Fruit fly (Drosophila melanogaster) whole organism, prepupa: ENCODE data around the gene RhoGAP100F.

Source experiments
- CG10631 ChIP-seq: fragments of 200-800 bp; sonication (Bioruptor generic); optimal IDR thresholded peaks from 2 replicates; lab custom pipeline; 2016; ENCODE audit warnings: missing biosample characterization, missing genetic modification characterization
- CG11294 ChIP-seq: fragments of 200-800 bp; sonication (Bioruptor generic); IDR thresholded peaks from 2 replicates; pipeline ENCODE4 v1.3.6; 2022; ENCODE audit warnings: missing biosample characterization, missing genetic modification characterization
- CG11762 ChIP-seq: fragments of 200-800 bp; sonication (Bioruptor generic); optimal IDR thresholded peaks from 3 replicates; lab custom pipeline; 2016; ENCODE audit warnings: missing biosample characterization, missing genetic modification characterization; ENCODE audit not compliant: insufficient read depth
- CG15336 ChIP-seq: fragments of 200-800 bp; sonication (Bioruptor generic); IDR thresholded peaks from 2 replicates; pipeline ENCODE4 v1.3.6; 2022; ENCODE audit warnings: missing biosample characterization, missing genetic modification characterization
- CG16779 ChIP-seq: fragments of 200-800 bp; sonication (Bioruptor generic); optimal IDR thresholded peaks from 3 replicates; lab custom pipeline; 2017; ENCODE audit warnings: missing biosample characterization, mild to moderate bottlenecking, missing genetic modification characterization
- CG31627 ChIP-seq: fragments of 200-800 bp; sonication (Bioruptor generic); optimal IDR thresholded peaks from 3 replicates; lab custom pipeline; 2016; ENCODE audit warnings: missing biosample characterization, missing genetic modification characterization
- CG32006 ChIP-seq: fragments of 200-800 bp; sonication (Bioruptor generic); optimal IDR thresholded peaks from 3 replicates; lab custom pipeline; 2017; ENCODE audit warnings: missing biosample characterization, mild to moderate bottlenecking, missing genetic modification characterization
- CG4318 ChIP-seq: fragments of 200-800 bp; sonication (Bioruptor generic); optimal IDR thresholded peaks from 3 replicates; lab custom pipeline; 2017; ENCODE audit warnings: missing biosample characterization, mild to moderate bottlenecking, missing genetic modification characterization
- CG6276 ChIP-seq: fragments of 200-800 bp; sonication (Bioruptor generic); optimal IDR thresholded peaks from 2 replicates; lab custom pipeline; 2017; ENCODE audit warnings: missing biosample characterization, mild to moderate bottlenecking, missing genetic modification characterization
- CG6792 ChIP-seq: fragments of 200-800 bp; sonication (Bioruptor generic); optimal IDR thresholded peaks from 3 replicates; lab custom pipeline; 2016; ENCODE audit warnings: missing biosample characterization, missing genetic modification characterization
- CG6808 ChIP-seq: fragments of 200-800 bp; sonication (Bioruptor generic); optimal IDR thresholded peaks from 3 replicates; lab custom pipeline; 2017; ENCODE audit warnings: missing biosample characterization, missing genetic modification characterization, mild to moderate bottlenecking, moderate library complexity, missing genetic modification reagents
- CG7368 ChIP-seq: fragments of 200-800 bp; sonication (Bioruptor generic); optimal IDR thresholded peaks from 3 replicates; lab custom pipeline; 2016; ENCODE audit warnings: missing biosample characterization, missing genetic modification characterization
- CG8119 ChIP-seq: fragments of 200-800 bp; sonication (Bioruptor generic); IDR thresholded peaks from 3 replicates; pipeline ENCODE4 v1.3.6; 2022; ENCODE audit warnings: missing biosample characterization, missing genetic modification characterization
- CG8319 ChIP-seq: fragments of 200-800 bp; sonication (Bioruptor generic); optimal IDR thresholded peaks from 3 replicates; lab custom pipeline; 2016; ENCODE audit warnings: missing biosample characterization, missing genetic modification characterization
- CG9139 ChIP-seq: fragments of 200-800 bp; sonication (Bioruptor generic); optimal IDR thresholded peaks from 3 replicates; lab custom pipeline; 2017; ENCODE audit warnings: missing biosample characterization, mild to moderate bottlenecking, missing genetic modification characterization
- Eip75B ChIP-seq: fragments of 200-800 bp; sonication (Bioruptor generic); optimal IDR thresholded peaks from 3 replicates; lab custom pipeline; 2016; ENCODE audit warnings: missing biosample characterization, missing genetic modification characterization
- Eip78C ChIP-seq: fragments of 200-800 bp; sonication (Bioruptor generic); peaks from one replicate; lab custom pipeline; 2016; ENCODE audit warnings: missing biosample characterization, missing genetic modification characterization
- Eip93F ChIP-seq: fragments of 200-800 bp; sonication (Bioruptor generic); optimal IDR thresholded peaks from 2 replicates; lab custom pipeline; 2016; ENCODE audit warnings: missing biosample characterization, mild to moderate bottlenecking, missing genetic modification characterization
- Ets96B ChIP-seq: fragments of 200-800 bp; optimal IDR thresholded peaks from 2 replicates; lab custom pipeline; 2019; ENCODE audit warnings: missing biosample characterization, mild to moderate bottlenecking, missing genetic modification characterization, moderate library complexity
- Gug ChIP-seq: fragments of 200-800 bp; sonication (Bioruptor generic); IDR thresholded peaks from 2 replicates; pipeline ENCODE4 v1.3.6; 2022; ENCODE audit warnings: missing biosample characterization, missing genetic modification characterization
- Hr38 ChIP-seq: sonication (Bioruptor generic); optimal IDR thresholded peaks from 2 replicates; lab custom pipeline; 2016; ENCODE audit warnings: missing biosample characterization, missing genetic modification characterization
- Hr39 ChIP-seq: fragments of 200-800 bp; sonication (Bioruptor generic); optimal IDR thresholded peaks from 2 replicates; lab custom pipeline; 2016; ENCODE audit warnings: missing biosample characterization, missing genetic modification characterization
- Hr4 ChIP-seq: fragments of 200-800 bp; sonication (Bioruptor generic); optimal IDR thresholded peaks from 3 replicates; lab custom pipeline; 2016; ENCODE audit warnings: missing biosample characterization, missing genetic modification characterization
- Lpt ChIP-seq: fragments of 200-800 bp; sonication (Bioruptor generic); optimal IDR thresholded peaks from 3 replicates; lab custom pipeline; 2016; ENCODE audit warnings: missing biosample characterization, missing genetic modification characterization
- Met ChIP-seq: fragments of 200-800 bp; sonication (Bioruptor generic); optimal IDR thresholded peaks from 3 replicates; lab custom pipeline; 2016; ENCODE audit warnings: missing biosample characterization, missing genetic modification characterization
- Sox15 ChIP-seq: fragments of 200-800 bp; sonication (Bioruptor generic); optimal IDR thresholded peaks from 3 replicates; lab custom pipeline; 2016; ENCODE audit warnings: missing biosample characterization, missing genetic modification characterization
- achi ChIP-seq: fragments of 200-800 bp; sonication (Bioruptor generic); optimal IDR thresholded peaks from 3 replicates; lab custom pipeline; 2016; ENCODE audit warnings: missing biosample characterization, missing genetic modification characterization
- acj6 ChIP-seq: fragments of 200-800 bp; sonication (Bioruptor generic); optimal IDR thresholded peaks from 3 replicates; lab custom pipeline; 2016; ENCODE audit warnings: missing biosample characterization, missing genetic modification characterization
- cyc ChIP-seq: fragments of 200-800 bp; sonication (Bioruptor generic); optimal IDR thresholded peaks from 3 replicates; lab custom pipeline; 2016; ENCODE audit warnings: missing biosample characterization, missing genetic modification characterization
- dac ChIP-seq: fragments of 200-800 bp; sonication (Bioruptor generic); optimal IDR thresholded peaks from 2 replicates; lab custom pipeline; 2017; ENCODE audit warnings: missing biosample characterization, mild to moderate bottlenecking, missing genetic modification characterization
- eg ChIP-seq: fragments of 200-800 bp; sonication (Bioruptor generic); IDR thresholded peaks from 3 replicates; pipeline ENCODE4 v1.3.6; 2022; ENCODE audit warnings: missing biosample characterization, missing genetic modification characterization
- esn ChIP-seq: fragments of 200-800 bp; sonication (Bioruptor generic); optimal IDR thresholded peaks from 2 replicates; lab custom pipeline; 2016; ENCODE audit warnings: missing biosample characterization, mild to moderate bottlenecking, missing genetic modification characterization, moderate library complexity
- fd59A ChIP-seq: fragments of 200-800 bp; sonication (Bioruptor generic); optimal IDR thresholded peaks from 2 replicates; lab custom pipeline; 2017; ENCODE audit warnings: missing biosample characterization, mild to moderate bottlenecking, missing genetic modification characterization, missing genetic modification reagents
- fd85E ChIP-seq: fragments of 200-800 bp; sonication (Bioruptor generic); optimal IDR thresholded peaks from 3 replicates; lab custom pipeline; 2016; ENCODE audit warnings: missing biosample characterization, missing genetic modification characterization
- fkh ChIP-seq: fragments of 200-800 bp; sonication (Bioruptor generic); optimal IDR thresholded peaks from 3 replicates; lab custom pipeline; 2017; ENCODE audit warnings: missing biosample characterization, mild to moderate bottlenecking, missing genetic modification characterization, moderate library complexity
- net ChIP-seq: fragments of 200-800 bp; sonication (Bioruptor generic); optimal IDR thresholded peaks from 3 replicates; lab custom pipeline; 2016; ENCODE audit warnings: missing biosample characterization, missing genetic modification characterization
- pdm3 ChIP-seq: fragments of 200-800 bp; sonication (Bioruptor generic); optimal IDR thresholded peaks from 3 replicates; lab custom pipeline; 2016; ENCODE audit warnings: missing biosample characterization, missing genetic modification characterization
- salr ChIP-seq, 2 experiments: fragments of 200-800 bp; sonication (Bioruptor generic); optimal IDR thresholded peaks; 3 replicates each; lab custom pipeline; 2016 to 2018; ENCODE audit warnings: missing biosample characterization in 2 of 2, missing genetic modification characterization in 2 of 2, mild to moderate bottlenecking in 1 of 2
- spab ChIP-seq: fragments of 200-800 bp; sonication (Bioruptor generic); optimal IDR thresholded peaks from 2 replicates; lab custom pipeline; 2017; ENCODE audit warnings: missing biosample characterization, mild to moderate bottlenecking, missing genetic modification characterization, missing genetic modification reagents
- topi ChIP-seq: fragments of 200-800 bp; sonication (Bioruptor generic); optimal IDR thresholded peaks from 3 replicates; lab custom pipeline; 2016; ENCODE audit warnings: missing biosample characterization, missing genetic modification characterization
- vri ChIP-seq: fragments of 200-800 bp; sonication (Bioruptor generic); optimal IDR thresholded peaks from 3 replicates; lab custom pipeline; 2016; ENCODE audit warnings: missing biosample characterization, mild to moderate bottlenecking, missing genetic modification characterization

The RhoGAP100F gene

DNA sequence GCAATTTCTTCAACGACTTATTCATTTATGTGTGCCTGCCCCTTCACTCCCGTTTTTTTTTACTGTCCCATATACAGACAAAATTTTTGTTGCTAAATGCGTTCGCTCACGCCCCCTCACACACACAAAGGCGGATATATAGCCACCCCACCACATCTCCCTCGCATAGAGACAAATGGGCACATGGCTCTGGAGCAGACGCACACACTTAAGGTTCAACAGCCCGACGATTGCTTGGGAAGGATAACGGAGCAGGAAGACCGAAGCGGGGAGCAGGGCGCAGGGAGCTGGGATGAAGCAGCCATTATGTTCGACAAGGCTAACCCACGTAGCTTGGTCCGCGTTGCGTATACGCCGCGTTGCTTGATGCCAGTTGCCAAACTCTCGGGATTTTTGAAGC is 14.0 kb downstream of the RhoGAP100F start:
- TF ChIP-seq cyc (GFP tag; lab: Kevin White, UChicago) (no peak), Ets96B (tag; lab: Kevin White, UChicago) (no peak), CG15336 (GFP tag; lab: Robert Waterston, UW) (no peak)
- TF ChIP-seq, all 60 proteins: peak for 0

DNA sequence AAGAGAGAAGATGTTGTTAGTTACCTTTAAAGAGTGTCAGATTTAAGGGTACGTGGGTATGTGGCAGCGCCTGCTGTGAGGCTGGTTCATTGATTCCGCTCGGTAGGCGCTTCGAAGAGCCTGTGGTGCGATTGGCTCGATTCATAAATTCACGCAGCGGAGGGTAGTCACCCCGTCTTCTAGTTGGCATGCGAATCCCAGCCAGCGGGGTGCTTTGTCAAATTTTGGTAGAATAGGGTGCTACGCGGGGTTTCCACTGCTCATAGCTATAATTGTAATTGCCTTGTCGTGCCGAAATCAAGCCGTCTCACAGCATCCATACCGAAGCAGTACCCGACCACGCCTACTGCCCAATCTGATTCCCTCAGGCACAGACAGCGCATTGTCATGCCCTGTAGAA is 39.8 kb downstream of the RhoGAP100F start:
- TF ChIP-seq Met (GFP tag; lab: Kevin White, UChicago) (no peak), Hr38 (GFP tag; lab: Kevin White, UChicago) (no peak), pdm3 (no peak)

DNA sequence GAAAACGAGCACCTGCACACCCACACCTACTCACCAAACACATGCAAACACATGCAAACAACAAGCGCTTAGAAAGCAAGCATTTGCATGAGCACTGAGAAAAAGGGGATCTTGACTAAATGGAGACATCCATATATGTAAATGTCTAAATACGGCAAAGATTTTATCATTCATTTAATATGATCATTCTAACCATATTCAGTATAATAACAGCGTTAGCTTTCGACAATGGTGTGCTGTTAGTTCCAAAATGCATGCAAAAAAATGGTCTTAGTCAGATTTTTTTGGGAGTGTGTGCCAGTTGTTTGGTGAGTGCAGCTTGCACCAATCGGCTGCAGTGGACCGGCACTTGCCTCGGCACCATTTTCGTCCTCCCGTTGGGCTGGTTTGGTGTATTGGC is 58.1 kb downstream of the RhoGAP100F start:
- TF ChIP-seq CG6276 (GFP tag; lab: Kevin White, UChicago) (no peak), CG15336 (GFP tag; lab: Robert Waterston, UW) (peak; percentile 48), Hr4 (GFP tag; lab: Kevin White, UChicago) (peak; percentile 72), CG4318 (GFP tag; lab: Kevin White, UChicago) (peak; percentile 38), net (no peak), CG32006 (peak; percentile 71), fd85E (GFP tag; lab: Kevin White, UChicago) (no peak), dac (GFP tag; lab: Kevin White, UChicago) (peak; percentile 6), Eip75B (GFP tag; lab: Kevin White, UChicago) (no peak), CG9139 (GFP tag; lab: Kevin White, UChicago) (no peak), Hr39 (no peak)

DNA sequence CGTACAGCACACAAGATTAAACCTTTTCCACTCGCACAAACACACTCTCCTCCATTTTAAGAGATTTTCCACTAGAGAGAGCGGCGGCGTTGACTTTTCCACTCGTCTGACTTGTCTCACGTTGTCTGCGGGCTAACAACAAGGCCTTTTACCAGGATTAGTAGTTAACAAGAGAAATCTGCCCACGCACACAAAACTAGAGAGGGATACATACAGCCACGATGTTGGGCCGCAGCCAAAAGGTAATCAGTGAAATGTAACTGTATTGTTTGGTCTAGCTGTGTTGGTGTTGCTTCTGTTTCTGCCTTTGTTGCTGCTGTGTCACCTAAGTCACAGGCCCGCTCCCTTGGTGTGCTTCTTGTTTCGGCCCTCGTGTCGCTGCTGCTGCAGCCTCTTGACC is 60.1 kb downstream of the RhoGAP100F start:
- TF ChIP-seq esn (no peak), acj6 (GFP tag; lab: Kevin White, UChicago) (no peak), CG16779 (tag; lab: Kevin White, UChicago) (no peak), CG4318 (GFP tag; lab: Kevin White, UChicago) (no peak), CG6792 (GFP tag; lab: Kevin White, UChicago) (no peak), salr (GFP tag; optimal IDR thresholded peaks at IDR 0.05; lab: Kevin White, UChicago) (no peak), fd85E (GFP tag; lab: Kevin White, UChicago) (no peak), dac (GFP tag; lab: Kevin White, UChicago) (no peak), CG11762 (GFP tag; lab: Kevin White, UChicago) (no peak), CG11294 (GFP tag; lab: Robert Waterston, UW) (no peak), CG32006 (no peak)

- no peak for TF ChIP-seq Met (GFP tag; lab: Kevin White, UChicago)
- peak; percentile 19 for TF ChIP-seq fkh (GFP tag; lab: Kevin White, UChicago)
- no peak for TF ChIP-seq cyc (GFP tag; lab: Kevin White, UChicago)
- TF ChIP-seq CG6808 (GFP tag; lab: Kevin White, UChicago) = no peak
- no peak for TF ChIP-seq achi (GFP tag; lab: Kevin White, UChicago)
- no peak for TF ChIP-seq CG31627
- peak; percentile 34 for TF ChIP-seq vri (GFP tag; lab: Kevin White, UChicago)
- no peak for TF ChIP-seq salr (GFP tag; optimal IDR thresholded peaks at IDR 0.05; lab: Kevin White, UChicago)
- no peak for TF ChIP-seq CG8119 (GFP tag; lab: Robert Waterston, UW)
- no peak for TF ChIP-seq CG9139 (GFP tag; lab: Kevin White, UChicago)
- TF ChIP-seq, all 60 proteins: peak for 2
These were observed 65.9 kb downstream of the RhoGAP100F start for dm6 chr3R:31878299-31878698.

dm6 chr3R:31882600-31882999 is 70.2 kb downstream of the RhoGAP100F start:
- TF ChIP-seq Hr38 (GFP tag; lab: Kevin White, UChicago) (no peak), Sox15 (no peak), CG6276 (GFP tag; lab: Kevin White, UChicago) (no peak), Lpt (GFP tag; lab: Kevin White, UChicago) (no peak), Eip93F (GFP tag; lab: Kevin White, UChicago) (no peak), Gug (no peak), CG10631 (peak; percentile 7), spab (GFP tag; lab: Kevin White, UChicago) (no peak), CG7368 (GFP tag; lab: Kevin White, UChicago) (no peak), eg (GFP tag; lab: Robert Waterston, UW) (peak; percentile 30; the same call in 1 of the 3 replicates), Hr39 (no peak), CG9139 (GFP tag; lab: Kevin White, UChicago) (no peak), Eip78C (GFP tag; lab: Kevin White, UChicago) (peak; percentile 59), CG8119 (GFP tag; lab: Robert Waterston, UW) (no peak), fd59A (no peak), acj6 (GFP tag; lab: Kevin White, UChicago) (peak; percentile 4), net (no peak), CG32006 (peak; percentile 47), CG11294 (GFP tag; lab: Robert Waterston, UW) (no peak), fd85E (GFP tag; lab: Kevin White, UChicago) (no peak), CG8319 (no peak), topi (no peak)
